Fruit fly (Drosophila melanogaster): ENCODE data around the gene CG18294.

DNA sequence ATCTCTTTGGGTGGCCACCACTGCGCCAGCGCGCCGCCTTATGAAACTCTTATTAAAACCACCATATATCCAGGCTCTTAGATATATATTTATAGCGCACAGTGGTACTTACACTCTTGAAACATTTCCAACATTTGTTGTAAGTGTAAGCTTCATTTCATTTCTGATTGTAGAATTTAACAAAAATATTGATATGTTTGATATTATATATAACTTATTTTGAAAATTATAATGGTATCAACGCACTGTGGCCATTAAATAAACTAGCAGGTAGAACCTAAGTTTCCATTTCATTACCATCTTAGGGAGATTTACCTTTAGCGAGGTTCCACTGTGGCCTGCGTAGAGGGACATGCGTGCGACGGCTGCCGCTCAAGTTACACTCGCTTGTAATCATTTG is 49.3 kb upstream of the CG18294 start:
- TF ChIP-seq fu2 (GFP tag; optimal IDR thresholded peaks at IDR 0.05): no peak
- TF ChIP-seq CG11560 (tag; IDR thresholded peaks at IDR 0.05): no peak
- TF ChIP-seq ato (GFP tag; IDR thresholded peaks at IDR 0.05; ENCODE audit: partially characterized antibody): no peak

Data from whole organism, embryonic.